Worm (Caenorhabditis elegans): ENCODE data around the gene Y82E9BL.5.
"Not testable (repeated sequence)": the region's sequence is repeated elsewhere in the genome, so short reads cannot be mapped to it uniquely, and the experiment has no call there.

Y82E9BL.5 gene

DNA sequence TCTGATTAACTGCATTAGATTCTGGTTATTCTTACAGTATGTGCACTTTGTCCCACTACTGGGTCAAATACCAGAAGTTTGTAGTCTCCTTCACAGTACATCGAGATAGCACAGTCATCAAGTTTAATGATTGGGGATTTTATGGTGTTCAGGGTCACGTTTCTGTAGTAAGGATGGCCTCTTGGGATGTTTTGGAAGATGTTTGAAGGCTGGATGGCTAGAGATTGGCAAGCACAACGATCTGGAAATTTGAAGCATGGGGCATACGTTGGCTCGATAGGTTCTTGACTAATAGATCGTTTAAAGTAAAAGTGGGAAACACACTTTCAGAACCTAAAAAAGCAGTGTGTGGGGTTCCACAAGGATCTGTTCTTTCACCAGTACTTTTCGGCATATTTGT lies 10.5 kb upstream of the Y82E9BL.5 start, which contains the start of gene Y82E9BR.8:
TSS of gene Y82E9BR.8 (minus strand) at position 101 of the 400 bp plus-strand sequence.
- TF ChIP-seq bed-3 (GFP tag; optimal IDR thresholded peaks at IDR 0.05); pha-4 (tag; optimal IDR thresholded peaks at IDR 0.05); drap-1 (GFP tag; optimal IDR thresholded peaks at IDR 0.05): not testable (repeated sequence)

DNA sequence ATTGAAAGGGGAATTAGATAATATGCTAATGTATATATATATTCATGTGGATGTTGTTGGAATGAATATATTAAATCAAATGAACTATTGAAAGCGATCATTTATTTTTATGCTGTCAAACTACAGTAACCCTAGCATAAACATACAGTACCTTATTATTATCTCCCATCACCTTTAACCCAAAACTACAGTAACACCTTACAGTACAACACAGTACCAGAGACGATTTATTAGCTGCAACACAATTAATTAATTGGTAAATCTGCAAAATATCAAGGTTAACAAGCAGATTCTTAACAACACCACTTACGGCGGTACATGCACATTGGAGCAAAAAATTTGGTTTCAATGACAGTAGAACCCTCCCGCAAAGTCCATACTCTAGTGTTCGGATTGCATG lies 7.9 kb upstream of the Y82E9BL.5 start, which contains the start of gene Y82E9BL.1:
TSS of gene Y82E9BL.1 (minus strand) at position 101 of the 400 bp plus-strand sequence.
- no peak for TF ChIP-seq flh-1 (GFP tag; optimal IDR thresholded peaks at IDR 0.05)
- no peak for TF ChIP-seq nhr-28 (tag; optimal IDR thresholded peaks at IDR 0.05)
- TF ChIP-seq snpc-4 (tag; optimal IDR thresholded peaks at IDR 0.05), result no peak
- TF ChIP-seq mab-5 (tag; optimal IDR thresholded peaks at IDR 0.05), result no peak
- no peak for TF ChIP-seq bed-3 (GFP tag; optimal IDR thresholded peaks at IDR 0.05)
- no peak for TF ChIP-seq tbx-8 (GFP tag; optimal IDR thresholded peaks at IDR 0.05)
- TF ChIP-seq drap-1 (GFP tag; optimal IDR thresholded peaks at IDR 0.05), result no peak
- TF ChIP-seq ceh-39 (tag; optimal IDR thresholded peaks at IDR 0.05), result no peak
- no peak for TF ChIP-seq unc-120 (tag; optimal IDR thresholded peaks at IDR 0.05; ENCODE audit: poor library complexity, severe bottlenecking)
- no peak for TF ChIP-seq mep-1 (tag; optimal IDR thresholded peaks at IDR 0.05)
- no peak for TF ChIP-seq hlh-1 (tag; optimal IDR thresholded peaks at IDR 0.05)
- no peak for TF ChIP-seq pha-4 (tag; optimal IDR thresholded peaks at IDR 0.05)
- no peak for TF ChIP-seq sem-2 (GFP tag; optimal IDR thresholded peaks at IDR 0.05)
- no peak for TF ChIP-seq unc-39 (tag; optimal IDR thresholded peaks at IDR 0.05)
- TF ChIP-seq elt-1 (tag; optimal IDR thresholded peaks at IDR 0.05; ENCODE audit: borderline replicate concordance, insufficient read depth), result no peak
- TF ChIP-seq M03D4.4 (tag; optimal IDR thresholded peaks at IDR 0.05), result no peak
- TF ChIP-seq elt-3 (tag; optimal IDR thresholded peaks at IDR 0.05), result no peak

DNA sequence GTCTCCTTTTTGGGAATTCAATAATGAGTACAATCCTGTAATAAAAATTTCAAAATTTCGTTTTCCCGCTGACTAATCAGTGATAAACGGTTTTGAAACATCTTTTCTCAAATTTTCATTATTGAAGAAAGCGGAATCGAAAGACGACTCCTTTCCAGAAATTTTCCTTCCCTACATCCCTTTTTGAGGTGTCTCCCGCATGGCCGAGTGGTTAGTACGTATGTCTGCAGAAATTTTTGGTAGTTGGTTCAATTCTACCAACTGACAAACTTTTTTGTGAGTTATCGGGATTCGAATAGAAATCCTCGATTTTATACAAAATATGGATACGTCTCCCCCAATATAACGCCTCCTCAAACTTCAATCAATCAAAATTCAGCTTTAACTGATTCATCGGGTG lies 7.1 kb upstream of the Y82E9BL.5 start:
- TF ChIP-seq nhr-237 (tag; optimal IDR thresholded peaks at IDR 0.05) (no peak), blmp-1 (tag; optimal IDR thresholded peaks at IDR 0.05) (no peak), nhr-28 (tag; optimal IDR thresholded peaks at IDR 0.05) (no peak), nhr-12 (tag; optimal IDR thresholded peaks at IDR 0.05) (no peak), bed-3 (GFP tag; optimal IDR thresholded peaks at IDR 0.05) (no peak), cnd-1 (tag; optimal IDR thresholded peaks at IDR 0.05) (no peak), elt-3 (tag; optimal IDR thresholded peaks at IDR 0.05) (no peak)

DNA sequence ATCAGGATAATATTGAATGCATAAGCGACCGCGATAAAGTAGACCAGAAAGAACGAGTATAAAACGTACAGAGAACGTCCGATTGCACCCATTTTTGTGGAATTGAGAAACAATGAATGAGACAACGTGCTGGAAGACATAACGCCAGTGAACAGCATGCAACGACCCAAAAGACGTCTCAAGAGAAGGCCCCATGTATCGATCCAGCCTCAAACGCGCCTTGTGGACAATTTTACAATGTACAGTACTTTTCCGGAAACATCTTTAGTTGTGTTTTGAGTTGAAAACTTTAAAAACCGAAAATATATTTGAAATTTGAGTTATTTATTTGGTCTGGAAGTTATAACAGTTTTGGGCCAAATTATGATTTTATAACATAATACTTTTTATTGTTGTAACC lies 3.3 kb upstream of the Y82E9BL.5 start, which contains the start of gene Y82E9BL.3:
TSS of gene Y82E9BL.3 (minus strand) at position 101 of the 400 bp plus-strand sequence.
- no peak for TF ChIP-seq nhr-76 (tag; optimal IDR thresholded peaks at IDR 0.05)
- no peak for TF ChIP-seq nhr-12 (tag; optimal IDR thresholded peaks at IDR 0.05)
- no peak for TF ChIP-seq sem-2 (GFP tag; optimal IDR thresholded peaks at IDR 0.05)
- no peak for TF ChIP-seq unc-62 (GFP tag; optimal IDR thresholded peaks at IDR 0.05)
- TF ChIP-seq tbx-8 (GFP tag; optimal IDR thresholded peaks at IDR 0.05), result no peak
- TF ChIP-seq ces-1 (GFP tag; optimal IDR thresholded peaks at IDR 0.05), result no peak
- TF ChIP-seq nhr-237 (tag; optimal IDR thresholded peaks at IDR 0.05), result no peak
- TF ChIP-seq nhr-28 (tag; optimal IDR thresholded peaks at IDR 0.05), result no peak
- TF ChIP-seq mep-1 (tag; optimal IDR thresholded peaks at IDR 0.05), result no peak
- TF ChIP-seq mab-5 (tag; optimal IDR thresholded peaks at IDR 0.05), result no peak
- no peak for TF ChIP-seq elt-1 (tag; optimal IDR thresholded peaks at IDR 0.05; ENCODE audit: borderline replicate concordance, insufficient read depth)
- no peak for TF ChIP-seq mls-2 (tag; optimal IDR thresholded peaks at IDR 0.05)
- TF ChIP-seq nhr-2 (tag; optimal IDR thresholded peaks at IDR 0.05), result no peak
- TF ChIP-seq snpc-4 (tag; optimal IDR thresholded peaks at IDR 0.05), result no peak
- no peak for TF ChIP-seq bed-3 (GFP tag; optimal IDR thresholded peaks at IDR 0.05)
- TF ChIP-seq unc-39 (tag; optimal IDR thresholded peaks at IDR 0.05), result no peak
- TF ChIP-seq flh-1 (GFP tag; optimal IDR thresholded peaks at IDR 0.05), result no peak

DNA sequence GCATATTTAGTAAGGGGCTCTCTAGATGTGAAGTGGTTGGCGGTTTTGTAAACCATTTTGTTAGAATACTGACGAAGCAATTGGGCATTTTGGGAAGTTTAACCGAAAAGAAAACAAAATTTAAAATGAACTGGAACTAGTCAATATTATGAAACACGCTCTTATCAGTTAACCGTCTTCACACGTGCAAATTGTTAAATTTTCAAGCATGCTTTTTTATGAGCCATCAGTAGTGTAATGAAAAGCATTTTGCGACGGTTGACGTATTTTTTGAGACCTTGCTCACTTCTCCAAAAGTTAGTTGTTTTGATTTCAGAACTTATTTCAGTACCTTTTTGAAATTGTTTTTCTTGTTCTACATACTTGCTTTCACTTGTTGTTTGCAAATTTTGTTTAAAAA lies 1.9 kb upstream of the Y82E9BL.5 start, which contains the start of gene fbxa-25:
TSS of gene fbxa-25 (minus strand) at position 138 of the 400 bp plus-strand sequence.
- TF ChIP-seq tbx-8 (GFP tag; optimal IDR thresholded peaks at IDR 0.05) (no peak), ceh-83 (GFP tag; optimal IDR thresholded peaks at IDR 0.05) (no peak), ztf-11 (tag; optimal IDR thresholded peaks at IDR 0.05) (no peak), lin-32 (GFP tag; optimal IDR thresholded peaks at IDR 0.05) (no peak), ceh-39 (tag; optimal IDR thresholded peaks at IDR 0.05) (no peak), mep-1 (tag; optimal IDR thresholded peaks at IDR 0.05) (no peak), M03D4.4 (tag; optimal IDR thresholded peaks at IDR 0.05) (no peak), ham-2 (GFP tag; optimal IDR thresholded peaks at IDR 0.05) (no peak), sptf-1 (tag; optimal IDR thresholded peaks at IDR 0.05) (no peak), unc-39 (tag; optimal IDR thresholded peaks at IDR 0.05) (no peak), snpc-4 (tag; optimal IDR thresholded peaks at IDR 0.05) (no peak), mab-5 (tag; optimal IDR thresholded peaks at IDR 0.05) (no peak), elt-1 (tag; optimal IDR thresholded peaks at IDR 0.05; ENCODE audit: borderline replicate concordance, insufficient read depth) (no peak), sem-2 (GFP tag; optimal IDR thresholded peaks at IDR 0.05) (no peak)

Measured in whole organism, mixed stage, embryonic.